Worm (Caenorhabditis elegans): ENCODE measurements around the gene Y61A9LA.4.
A peak's percentile ranks its signal among the peaks of the same experiment; 100 is the strongest.
"Not testable (repeated sequence)": the region's sequence is repeated elsewhere in the genome, so short reads cannot be mapped to it uniquely, and the experiment has no call there.

Y61A9LA.4 gene

DNA sequence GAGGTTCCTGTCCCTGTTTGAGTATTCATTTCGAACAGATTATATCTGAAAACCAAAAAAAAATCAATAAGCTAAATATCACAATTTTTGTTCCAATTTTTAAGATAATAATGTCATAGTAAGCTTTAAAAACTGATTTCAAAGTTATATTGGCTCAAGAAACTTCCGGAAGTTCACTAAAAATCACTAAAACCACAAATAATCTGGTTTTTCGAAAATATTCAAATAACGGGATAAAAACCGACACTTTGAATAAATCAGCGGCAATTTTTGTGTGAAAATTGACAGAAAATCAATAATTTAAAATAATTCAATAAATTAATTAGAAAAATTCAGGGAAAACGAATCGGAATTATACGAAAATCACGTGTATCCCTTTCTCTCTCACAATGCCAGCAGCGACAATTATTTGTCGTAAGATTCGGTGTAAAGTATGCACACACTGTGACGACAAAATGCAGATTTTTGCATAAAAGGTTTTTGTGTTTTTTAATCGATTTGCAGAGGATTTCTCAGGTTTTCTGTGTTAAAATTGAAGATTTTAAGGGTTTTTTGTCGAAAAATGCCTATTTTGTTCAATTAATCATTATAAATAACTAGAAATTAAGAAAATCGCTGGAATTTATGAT is 9.6 kb downstream of the Y61A9LA.4 start, which contains the start of gene sut-2:
sut-2 (minus strand) TSS at position 51 of the 629 bp plus-strand sequence.
- TF ChIP-seq unc-42 (tag; optimal IDR thresholded peaks at IDR 0.05) (peak; percentile 26), tbx-7 (tag; optimal IDR thresholded peaks at IDR 0.05) (no peak), fax-1 (tag; optimal IDR thresholded peaks at IDR 0.05) (no peak), nfya-1 (tag; optimal IDR thresholded peaks at IDR 0.05) (peak; percentile 21), hlh-30 (tag; optimal IDR thresholded peaks at IDR 0.05; ENCODE audit: insufficient read depth) (peak; percentile 31), ceh-48 (tag; optimal IDR thresholded peaks at IDR 0.05) (peak; percentile 37)

DNA sequence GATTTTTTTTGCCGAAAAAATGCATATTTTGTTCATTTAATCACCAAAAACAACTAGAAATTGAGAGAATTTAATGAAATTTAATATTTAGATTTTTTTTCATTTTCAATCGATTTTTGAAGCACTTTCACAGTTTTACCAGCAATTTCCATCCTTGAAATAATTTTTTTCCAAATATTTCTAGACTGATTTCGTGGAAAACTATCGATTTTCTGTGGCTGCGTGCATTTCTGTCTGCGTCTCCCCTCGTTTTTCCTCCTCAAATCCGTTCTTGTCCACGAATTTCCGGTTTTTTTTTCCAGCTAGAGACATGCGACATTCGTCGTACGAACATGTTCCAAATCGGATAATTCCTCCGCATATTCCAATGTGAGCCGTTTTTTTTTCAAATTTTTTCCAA is 10.3 kb downstream of the Y61A9LA.4 start, which contains the start of gene Y61A9LA.3:
Y61A9LA.3 (plus strand) TSS at position 301 of the 400 bp plus-strand sequence.
- no peak for TF ChIP-seq madf-2 (tag; optimal IDR thresholded peaks at IDR 0.05)
- no peak for TF ChIP-seq ceh-45 (GFP tag; IDR thresholded peaks at IDR 0.05)
- TF ChIP-seq ceh-31 (tag; optimal IDR thresholded peaks at IDR 0.05) = no peak
- TF ChIP-seq hlh-30 (tag; optimal IDR thresholded peaks at IDR 0.05; ENCODE audit: insufficient read depth) = no peak
- TF ChIP-seq tbx-7 (tag; optimal IDR thresholded peaks at IDR 0.05) = no peak

DNA sequence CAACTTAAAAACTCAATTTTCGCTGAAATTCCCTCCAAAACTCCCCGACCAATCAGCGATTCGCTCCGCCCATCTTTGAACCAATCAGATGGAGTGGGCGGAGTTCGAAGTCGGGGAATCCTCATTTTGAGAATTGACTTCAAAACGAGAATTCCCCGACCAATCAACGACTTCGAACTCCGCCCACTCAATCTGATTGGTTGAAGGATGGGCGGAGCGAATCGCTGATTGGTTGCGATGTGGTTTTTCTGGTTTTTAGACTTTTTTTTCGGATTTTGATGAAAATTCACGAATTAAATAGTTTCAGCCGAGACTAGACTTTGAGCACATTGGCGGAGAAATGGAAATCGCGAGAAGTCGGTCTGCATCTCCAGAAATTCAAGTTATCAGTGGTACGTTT is 11.5 kb downstream of the Y61A9LA.4 start:
- TF ChIP-seq nfya-1 (tag; optimal IDR thresholded peaks at IDR 0.05) = peak; percentile 98
- no peak for TF ChIP-seq madf-2 (tag; optimal IDR thresholded peaks at IDR 0.05)

DNA sequence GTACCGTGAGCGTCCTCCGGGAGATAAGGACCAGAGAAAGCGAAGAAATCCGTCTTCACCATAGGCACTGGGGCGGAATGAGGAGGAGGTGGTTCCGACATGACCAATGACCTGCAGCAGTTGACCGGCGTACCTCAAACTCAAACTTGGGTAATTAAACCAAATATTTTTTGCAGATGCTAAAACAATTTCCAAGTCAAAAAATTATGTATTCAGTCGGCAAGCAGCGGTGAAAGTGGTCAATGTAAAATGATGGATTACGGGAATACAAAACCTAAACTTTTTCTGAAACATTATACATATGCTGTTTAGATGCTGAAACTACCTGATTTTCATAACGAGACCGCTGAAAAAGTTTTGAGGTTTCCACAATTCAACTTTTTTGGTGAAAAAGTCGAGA is 13.3 kb downstream of the Y61A9LA.4 start, which contains the start of gene hpo-39:
hpo-39 (minus strand) TSS at position 101 of the 400 bp plus-strand sequence.
- TF ChIP-seq unc-3 (GFP tag; conservative IDR thresholded peaks at IDR 0.05); unc-3 (tag; optimal IDR thresholded peaks at IDR 0.05); elt-2 (tag; optimal IDR thresholded peaks at IDR 0.05); unc-42 (tag; optimal IDR thresholded peaks at IDR 0.05): not testable (repeated sequence)

DNA sequence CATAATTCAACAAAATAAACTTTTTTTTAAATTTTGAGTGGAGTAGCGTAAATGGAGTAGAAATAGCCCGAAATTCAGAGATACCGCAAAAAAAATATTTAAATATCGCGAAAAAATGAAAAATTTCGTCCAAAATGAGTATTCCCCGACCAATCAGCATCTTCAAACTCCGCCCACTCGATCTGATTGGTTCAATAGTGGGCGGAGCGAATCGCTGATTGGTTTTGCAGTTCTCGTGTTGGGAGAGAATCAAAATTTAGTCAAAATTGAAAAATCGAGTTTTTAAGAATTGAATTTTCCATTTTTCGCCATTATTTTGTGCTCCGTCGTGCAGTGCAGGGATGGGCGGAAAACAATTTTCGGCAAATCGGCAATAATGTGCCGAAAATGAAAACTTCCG is 14.9 kb downstream of the Y61A9LA.4 start:
- TF ChIP-seq ceh-34 (tag; optimal IDR thresholded peaks at IDR 0.05) (no peak), ceh-9 (tag; optimal IDR thresholded peaks at IDR 0.05) (no peak), nfya-1 (tag; optimal IDR thresholded peaks at IDR 0.05) (peak; percentile 92), unc-55 (GFP tag; optimal IDR thresholded peaks at IDR 0.05) (no peak), unc-42 (tag; optimal IDR thresholded peaks at IDR 0.05) (no peak), lin-11 (tag; optimal IDR thresholded peaks at IDR 0.05) (no peak)

DNA sequence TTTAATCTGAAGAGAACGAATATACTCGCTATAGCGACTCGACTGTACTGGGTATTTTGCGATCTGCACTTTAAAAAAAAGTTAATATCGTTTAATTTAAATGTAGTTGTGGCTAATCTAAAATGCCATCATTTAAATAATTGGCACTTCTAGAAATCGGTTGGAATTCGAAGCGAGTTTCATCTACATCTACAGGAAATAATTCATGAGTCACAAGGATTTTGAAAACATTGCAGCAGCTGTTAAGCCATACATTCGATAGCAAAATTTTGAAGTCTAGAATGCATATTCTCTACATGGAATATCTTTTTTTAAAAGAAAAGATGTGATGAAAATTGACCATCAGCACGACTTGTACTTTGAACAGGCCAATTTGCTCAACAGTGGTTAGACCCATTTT is 20.1 kb downstream of the Y61A9LA.4 start:
- no peak for TF ChIP-seq tbx-2 (tag; optimal IDR thresholded peaks at IDR 0.05)
- TF ChIP-seq pax-1 (tag; optimal IDR thresholded peaks at IDR 0.05) = no peak
- TF ChIP-seq nhr-232 (tag; optimal IDR thresholded peaks at IDR 0.05) = no peak
- no peak for TF ChIP-seq C08G9.2 (tag; optimal IDR thresholded peaks at IDR 0.05)
- TF ChIP-seq elt-4 (tag; optimal IDR thresholded peaks at IDR 0.05) = no peak
- TF ChIP-seq ceh-24 (tag; optimal IDR thresholded peaks at IDR 0.05) = no peak
- no peak for TF ChIP-seq zip-5 (tag; optimal IDR thresholded peaks at IDR 0.05)
- no peak for TF ChIP-seq madf-2 (tag; optimal IDR thresholded peaks at IDR 0.05)
- no peak for TF ChIP-seq Y22D7AL.16 (tag; optimal IDR thresholded peaks at IDR 0.05)
- no peak for TF ChIP-seq unc-3 (GFP tag; conservative IDR thresholded peaks at IDR 0.05)
- no peak for TF ChIP-seq unc-3 (tag; optimal IDR thresholded peaks at IDR 0.05)
- TF ChIP-seq pag-3 (tag; optimal IDR thresholded peaks at IDR 0.05; ENCODE audit: borderline replicate concordance) = no peak
- TF ChIP-seq ceh-18 (tag; optimal IDR thresholded peaks at IDR 0.05) = no peak
- TF ChIP-seq sdc-2 (tag; optimal IDR thresholded peaks at IDR 0.05) = no peak
- TF ChIP-seq pha-2 (tag; optimal IDR thresholded peaks at IDR 0.05) = no peak
- TF ChIP-seq fkh-6 (tag; optimal IDR thresholded peaks at IDR 0.05) = no peak
- TF ChIP-seq gmeb-2 (tag; optimal IDR thresholded peaks at IDR 0.05) = no peak
- no peak for TF ChIP-seq fax-1 (tag; optimal IDR thresholded peaks at IDR 0.05)
- no peak for TF ChIP-seq hlh-30 (tag; optimal IDR thresholded peaks at IDR 0.05; ENCODE audit: insufficient read depth)
- no peak for TF ChIP-seq ceh-31 (tag; optimal IDR thresholded peaks at IDR 0.05)
- TF ChIP-seq lim-6 (tag; optimal IDR thresholded peaks at IDR 0.05) = no peak

Measured in whole organism, late embryonic.